Fruit fly (Drosophila melanogaster) whole organism, embryonic: ENCODE results near the gene spn-B.
A peak's percentile ranks its signal among the peaks of the same experiment; 100 is the strongest.

Source experiments
- CG10654 ChIP-seq: fragments of 200-800 bp; sonication (Bioruptor generic); optimal IDR thresholded peaks from 2 replicates; lab custom pipeline; 2016; ENCODE audit warnings: missing biosample characterization, missing genetic modification characterization
- CG11398 ChIP-seq: fragments of 200-800 bp; sonication (Bioruptor generic); optimal IDR thresholded peaks from 2 replicates; lab custom pipeline; 2016; ENCODE audit warnings: missing biosample characterization, missing genetic modification characterization
- CG11696 ChIP-seq: fragments of 200-800 bp; sonication (Bioruptor generic); IDR thresholded peaks from 2 replicates; pipeline ENCODE4 v1.3.6; 2022; ENCODE audit warnings: missing biosample characterization, missing genetic modification characterization
- CG1233 ChIP-seq: fragments of 200-800 bp; sonication (Bioruptor generic); optimal IDR thresholded peaks from 4 replicates; lab custom pipeline; 2018; ENCODE audit warnings: missing biosample characterization, mild to moderate bottlenecking, missing genetic modification characterization
- CG13894 ChIP-seq: fragments of 200-800 bp; sonication (Bioruptor generic); optimal IDR thresholded peaks from 3 replicates; lab custom pipeline; 2018; ENCODE audit warnings: missing biosample characterization, mild to moderate bottlenecking, missing genetic modification characterization, moderate library complexity
- CG1529 ChIP-seq: fragments of 200-800 bp; sonication (Bioruptor generic); optimal IDR thresholded peaks from 3 replicates; lab custom pipeline; 2018; ENCODE audit warnings: missing biosample characterization, missing genetic modification characterization
- CG16813 ChIP-seq: fragments of 200-800 bp; sonication (Bioruptor generic); IDR thresholded peaks from 3 replicates; pipeline ENCODE4 v1.3.6; 2022; ENCODE audit warnings: missing biosample characterization, missing genetic modification characterization; ENCODE audit not compliant: partially characterized antibody
- CG16815 ChIP-seq: fragments of 200-800 bp; sonication (Bioruptor generic); optimal IDR thresholded peaks from 3 replicates; lab custom pipeline; 2017; ENCODE audit warnings: missing biosample characterization, mild to moderate bottlenecking, missing genetic modification characterization
- CG17328 ChIP-seq: fragments of 200-800 bp; sonication (Bioruptor generic); IDR thresholded peaks from 2 replicates; pipeline ENCODE4 v1.3.6; 2022; ENCODE audit warnings: missing biosample characterization, missing genetic modification characterization
- CG17568 ChIP-seq: fragments of 200-800 bp; sonication (Bioruptor generic); optimal IDR thresholded peaks from 2 replicates; lab custom pipeline; 2018; ENCODE audit warnings: missing biosample characterization, mild to moderate bottlenecking, missing genetic modification characterization, moderate library complexity
- CG18764 ChIP-seq: fragments of 200-800 bp; sonication (Bioruptor generic); optimal IDR thresholded peaks from 3 replicates; lab custom pipeline; 2016; ENCODE audit warnings: missing biosample characterization, missing genetic modification characterization
- CG3407 ChIP-seq: fragments of 200-800 bp; sonication (Bioruptor generic); optimal IDR thresholded peaks from 2 replicates; lab custom pipeline; 2018; ENCODE audit warnings: missing biosample characterization, mild to moderate bottlenecking, missing genetic modification characterization
- CG3995 ChIP-seq: fragments of 200-800 bp; sonication (Bioruptor generic); optimal IDR thresholded peaks from 3 replicates; lab custom pipeline; 2016; ENCODE audit warnings: missing biosample characterization, missing genetic modification characterization
- CG5245 ChIP-seq: fragments of 200-800 bp; sonication (Bioruptor generic); optimal IDR thresholded peaks from 3 replicates; lab custom pipeline; 2016; ENCODE audit warnings: missing biosample characterization, missing genetic modification characterization
- CG6254 ChIP-seq: fragments of 200-800 bp; sonication (Bioruptor generic); optimal IDR thresholded peaks from 3 replicates; lab custom pipeline; 2017; ENCODE audit warnings: mild to moderate bottlenecking, missing biosample characterization, missing genetic modification reagents, missing genetic modification characterization
- CG8290 ChIP-seq, 3 experiments: fragments of 200-800 bp; sonication (Bioruptor generic); optimal IDR thresholded peaks; 2 replicates each; lab custom pipeline; 2016 to 2019; ENCODE audit warnings: missing biosample characterization in 3 of 3, missing genetic modification characterization in 3 of 3, mild to moderate bottlenecking in 2 of 3, moderate library complexity in 1 of 3
- CG9797 ChIP-seq: fragments of 200-800 bp; sonication (Bioruptor generic); optimal IDR thresholded peaks from 3 replicates; lab custom pipeline; 2018; ENCODE audit warnings: missing biosample characterization, mild to moderate bottlenecking, missing genetic modification characterization
- D19A ChIP-seq: fragments of 200-800 bp; optimal IDR thresholded peaks from 3 replicates; lab custom pipeline; 2019; ENCODE audit warnings: missing biosample characterization, mild to moderate bottlenecking, missing genetic modification characterization, moderate library complexity
- Doc2 ChIP-seq: fragments of 200-800 bp; sonication (Bioruptor generic); IDR thresholded peaks from 2 replicates; pipeline ENCODE4 v1.3.6; 2022; ENCODE audit warnings: missing biosample characterization, missing genetic modification characterization
- E2f1 ChIP-seq: fragments of 200-800 bp; sonication (Bioruptor generic); IDR thresholded peaks from 2 replicates; pipeline ENCODE4 v1.3.6; 2022; ENCODE audit warnings: missing biosample characterization, missing genetic modification characterization
- Elba2 ChIP-seq: fragments of 200-800 bp; sonication (Bioruptor generic); optimal IDR thresholded peaks from 3 replicates; lab custom pipeline; 2016; ENCODE audit warnings: missing biosample characterization, missing genetic modification characterization
- HLHmδ ChIP-seq: fragments of 200-800 bp; sonication (Bioruptor generic); optimal IDR thresholded peaks from 2 replicates; lab custom pipeline; 2018; ENCODE audit warnings: missing biosample characterization, mild to moderate bottlenecking, missing genetic modification characterization, moderate library complexity
- Hand ChIP-seq: fragments of 200-800 bp; sonication (Bioruptor generic); optimal IDR thresholded peaks from 2 replicates; lab custom pipeline; 2017; ENCODE audit warnings: mild to moderate bottlenecking, missing biosample characterization, missing genetic modification reagents, missing genetic modification characterization
- HmgZ ChIP-seq: fragments of 200-800 bp; sonication (Bioruptor generic); optimal IDR thresholded peaks from 2 replicates; lab custom pipeline; 2018; ENCODE audit warnings: missing biosample characterization, mild to moderate bottlenecking, missing genetic modification characterization
- Lpt ChIP-seq: fragments of >200 bp; optimal IDR thresholded peaks from 2 replicates; lab custom pipeline; 2018; ENCODE audit warnings: missing biosample characterization, missing genetic modification characterization
- NC2α ChIP-seq: fragments of 200-800 bp; sonication (Bioruptor generic); optimal IDR thresholded peaks from 2 replicates; lab custom pipeline; 2016; ENCODE audit warnings: missing biosample characterization, missing genetic modification characterization
- NFAT ChIP-seq: fragments of 200-800 bp; sonication (Bioruptor generic); IDR thresholded peaks from 2 replicates; pipeline ENCODE4 v1.3.6; 2022; ENCODE audit warnings: missing biosample characterization, missing genetic modification characterization
- PHDP ChIP-seq: fragments of 200-800 bp; sonication (Bioruptor generic); optimal IDR thresholded peaks from 3 replicates; lab custom pipeline; 2018; ENCODE audit warnings: missing biosample characterization, mild to moderate bottlenecking, missing genetic modification characterization, moderate library complexity
- Ravus ChIP-seq: fragments of 200-800 bp; sonication (Bioruptor generic); IDR thresholded peaks from 2 replicates; pipeline ENCODE4 v1.3.6; 2022; ENCODE audit warnings: missing biosample characterization, missing genetic modification characterization
- Side ChIP-seq: fragments of 200-800 bp; sonication (Bioruptor generic); optimal IDR thresholded peaks from 2 replicates; lab custom pipeline; 2016; ENCODE audit warnings: missing biosample characterization, missing genetic modification characterization
- az2 ChIP-seq: fragments of 200-800 bp; sonication (Bioruptor generic); optimal IDR thresholded peaks from 3 replicates; lab custom pipeline; 2016; ENCODE audit warnings: missing biosample characterization, missing genetic modification characterization
- cato ChIP-seq: fragments of 200-800 bp; sonication (Bioruptor generic); optimal IDR thresholded peaks from 2 replicates; lab custom pipeline; 2016; ENCODE audit warnings: missing biosample characterization, missing genetic modification characterization, borderline replicate concordance
- chn ChIP-seq: fragments of 200-800 bp; sonication (Bioruptor generic); optimal IDR thresholded peaks from 2 replicates; lab custom pipeline; 2016; ENCODE audit warnings: missing biosample characterization, missing genetic modification characterization
- corto ChIP-seq: fragments of 200-800 bp; sonication (Bioruptor generic); optimal IDR thresholded peaks from 2 replicates; lab custom pipeline; 2016; ENCODE audit warnings: missing biosample characterization, mild to moderate bottlenecking, missing genetic modification characterization, moderate library complexity
- crc ChIP-seq: fragments of 200-800 bp; sonication (Bioruptor generic); optimal IDR thresholded peaks from 2 replicates; lab custom pipeline; 2016; ENCODE audit warnings: missing biosample characterization, missing genetic modification characterization
- dimm ChIP-seq: fragments of 200-800 bp; sonication (Bioruptor generic); IDR thresholded peaks from 2 replicates; pipeline ENCODE4 v1.3.6; 2022; ENCODE audit warnings: missing biosample characterization, missing genetic modification characterization
- dmrt99B ChIP-seq: fragments of 200-800 bp; sonication (Bioruptor generic); optimal IDR thresholded peaks from 2 replicates; lab custom pipeline; 2018; ENCODE audit warnings: missing biosample characterization, mild to moderate bottlenecking, missing genetic modification characterization, moderate library complexity
- dpn ChIP-seq, 2 experiments: fragments of 200-800 bp; sonication (Bioruptor generic); optimal IDR thresholded peaks; 3 replicates each; lab custom pipeline; 2016; ENCODE audit warnings: missing biosample characterization in 2 of 2, missing genetic modification characterization in 2 of 2
- fu2 ChIP-seq: fragments of 200-800 bp; sonication (Bioruptor generic); optimal IDR thresholded peaks from 2 replicates; lab custom pipeline; 2016; ENCODE audit warnings: missing biosample characterization, missing genetic modification characterization
- gem ChIP-seq: fragments of 200-800 bp; sonication (Bioruptor generic); optimal IDR thresholded peaks from 2 replicates; lab custom pipeline; 2019; ENCODE audit warnings: missing biosample characterization, mild to moderate bottlenecking, missing genetic modification characterization, moderate library complexity
- gsb ChIP-seq: fragments of 200-800 bp; sonication (Bioruptor generic); IDR thresholded peaks from 2 replicates; pipeline ENCODE4 v1.3.6; 2022; ENCODE audit warnings: missing biosample characterization, missing genetic modification characterization
- hkb ChIP-seq, 2 experiments: fragments of 200-800 bp in 1 of 2; fragments of >200 bp in 1 of 2; sonication (Bioruptor generic) in 1 of 2; IDR thresholded peaks in 1 of 2; optimal IDR thresholded peaks in 1 of 2; 2 replicates each; pipeline versions ENCODE4 v1.3.6 to Lab custom; 2017 to 2022; ENCODE audit warnings: missing biosample characterization in 1 of 2, missing genetic modification characterization in 1 of 2
- hth ChIP-seq: fragments of >200 bp; optimal IDR thresholded peaks from 2 replicates; lab custom pipeline; 2017; ENCODE audit warnings: inconsistent platforms
- repo ChIP-seq: fragments of 200-800 bp; sonication (Bioruptor generic); optimal IDR thresholded peaks from 2 replicates; lab custom pipeline; 2016; ENCODE audit warnings: missing biosample characterization, missing genetic modification characterization
- schlank ChIP-seq: fragments of 200-800 bp; sonication (Bioruptor generic); optimal IDR thresholded peaks from 2 replicates; lab custom pipeline; 2018; ENCODE audit warnings: missing biosample characterization, mild to moderate bottlenecking, missing genetic modification characterization
- seq ChIP-seq: fragments of 200-800 bp; sonication (Bioruptor generic); IDR thresholded peaks from 2 replicates; pipeline ENCODE4 v1.3.6; 2022; ENCODE audit warnings: missing biosample characterization, missing genetic modification characterization
- sima ChIP-seq: fragments of 200-800 bp; sonication (Bioruptor generic); optimal IDR thresholded peaks from 2 replicates; lab custom pipeline; 2016; ENCODE audit warnings: missing biosample characterization, missing genetic modification characterization
- sob ChIP-seq: fragments of 200-800 bp; sonication (Bioruptor generic); IDR thresholded peaks from 2 replicates; pipeline ENCODE4 v1.3.6; 2022; ENCODE audit warnings: missing biosample characterization, missing genetic modification characterization
- ttk ChIP-seq: fragments of 200-800 bp; sonication (Bioruptor generic); IDR thresholded peaks from 2 replicates; pipeline ENCODE4 v2.1.2; 2022; ENCODE audit warnings: missing biosample characterization, missing genetic modification characterization
- z ChIP-seq: fragments of 200-800 bp; sonication (Bioruptor generic); IDR thresholded peaks from 3 replicates; pipeline ENCODE4 v1.3.6; 2022; ENCODE audit warnings: missing biosample characterization, missing genetic modification characterization

Gene spn-B

dm6 chr3R:14279311-14279998 lies 48.4 kb upstream of the spn-B start (continued):
- TF ChIP-seq NC2α (GFP tag; lab: Kevin White, UChicago) (no peak), cato (GFP tag; lab: Kevin White, UChicago) (no peak), sob (GFP tag; lab: Robert Waterston, UW) (no peak), hkb (optimal IDR thresholded peaks at IDR 0.05; lab: Kevin White, UChicago) (no peak), hkb (GFP tag; IDR thresholded peaks at IDR 0.05; lab: Robert Waterston, UW) (peak; percentile 48), CG17328 (GFP tag; lab: Robert Waterston, UW) (0 out of 2 replicates have a peak, but pooled peaks have one; percentile 29), CG11398 (no peak), Doc2 (GFP tag; lab: Robert Waterston, UW) (no peak), CG18764 (GFP tag; lab: Kevin White, UChicago) (no peak), dimm (GFP tag; lab: Robert Waterston, UW) (no peak), CG3407 (GFP tag; lab: Kevin White, UChicago) (no peak), HmgZ (tag; lab: Kevin White, UChicago) (no peak), ttk (GFP tag; lab: Robert Waterston, UW) (no peak), sima (GFP tag; lab: Kevin White, UChicago) (no peak), HLHmδ (GFP tag; lab: Kevin White, UChicago) (no peak), chn (GFP tag; lab: Kevin White, UChicago) (no peak), Elba2 (GFP tag; lab: Kevin White, UChicago) (no peak), CG9797 (GFP tag; lab: Kevin White, UChicago) (no peak), CG11696 (GFP tag; lab: Robert Waterston, UW) (no peak), Ravus (no peak), CG3995 (no peak), CG13894 (tag; lab: Kevin White, UChicago) (no peak), E2f1 (GFP tag; lab: Robert Waterston, UW) (no peak), corto (GFP tag; lab: Kevin White, UChicago) (no peak), CG8290 (GFP tag; optimal IDR thresholded peaks at IDR 0.05; lab: Kevin White, UChicago) (peak; percentile 34), CG8290 (tag; optimal IDR thresholded peaks at IDR 0.05; lab: Kevin White, UChicago) (no peak), repo (GFP tag; lab: Kevin White, UChicago) (no peak), gsb (no peak), CG1233 (GFP tag; lab: Kevin White, UChicago) (no peak), D19A (tag; lab: Kevin White, UChicago) (peak; percentile 43), NFAT (GFP tag; lab: Robert Waterston, UW) (no peak), PHDP (tag; lab: Kevin White, UChicago) (peak; percentile 36), CG16813 (GFP tag; lab: Robert Waterston, UW) (no peak), seq (GFP tag; lab: Robert Waterston, UW) (no peak), dmrt99B (tag; lab: Kevin White, UChicago) (peak; percentile 57), gem (tag; lab: Kevin White, UChicago) (peak; percentile 66), Lpt (GFP tag; lab: Kevin White, UChicago) (no peak), crc (GFP tag; lab: Kevin White, UChicago) (no peak), schlank (tag; lab: Kevin White, UChicago) (no peak), CG1529 (no peak), Side (GFP tag; lab: Kevin White, UChicago) (no peak), Hand (GFP tag; lab: Kevin White, UChicago) (no peak), CG6254 (GFP tag; lab: Kevin White, UChicago) (peak; percentile 4), hth (lab: Kevin White, UChicago) (no peak), az2 (GFP tag; lab: Kevin White, UChicago) (no peak), CG5245 (no peak), CG17568 (no peak), dpn (GFP tag; optimal IDR thresholded peaks at IDR 0.05; lab: Kevin White, UChicago) (no peak), fu2 (GFP tag; lab: Kevin White, UChicago) (no peak), z (GFP tag; lab: Robert Waterston, UW) (peak; percentile 55; the same call in 2 of the 3 replicates), CG10654 (GFP tag; lab: Kevin White, UChicago) (no peak), CG16815 (GFP tag; lab: Kevin White, UChicago) (no peak)
